Fruit fly (Drosophila melanogaster) whole organism, prepupa: ENCODE data around the gene CG8668.

Experiments
- Blimp-1 ChIP-seq: fragments of 200-800 bp; sonication (Bioruptor generic); optimal IDR thresholded peaks from 3 replicates; lab custom pipeline; 2017; ENCODE audit warnings: missing biosample characterization, missing genetic modification characterization, mild to moderate bottlenecking, moderate library complexity, missing genetic modification reagents
- CG11902 ChIP-seq: fragments of 200-800 bp; sonication (Bioruptor generic); optimal IDR thresholded peaks from 3 replicates; lab custom pipeline; 2016; ENCODE audit warnings: missing biosample characterization, missing genetic modification characterization
- CG1621 ChIP-seq: fragments of 200-800 bp; sonication (Bioruptor generic); optimal IDR thresholded peaks from 3 replicates; lab custom pipeline; 2018; ENCODE audit warnings: missing biosample characterization, mild to moderate bottlenecking, missing genetic modification characterization
- CG32006 ChIP-seq: fragments of 200-800 bp; sonication (Bioruptor generic); optimal IDR thresholded peaks from 3 replicates; lab custom pipeline; 2017; ENCODE audit warnings: missing biosample characterization, mild to moderate bottlenecking, missing genetic modification characterization
- CG34406 ChIP-seq: fragments of 200-800 bp; sonication (Bioruptor generic); optimal IDR thresholded peaks from 3 replicates; lab custom pipeline; 2016; ENCODE audit warnings: missing biosample characterization, missing genetic modification characterization
- Gug ChIP-seq: fragments of 200-800 bp; sonication (Bioruptor generic); IDR thresholded peaks from 2 replicates; pipeline ENCODE4 v1.3.6; 2022; ENCODE audit warnings: missing biosample characterization, missing genetic modification characterization
- Hr38 ChIP-seq: sonication (Bioruptor generic); optimal IDR thresholded peaks from 2 replicates; lab custom pipeline; 2016; ENCODE audit warnings: missing biosample characterization, missing genetic modification characterization
- Sox102F ChIP-seq: fragments of 200-800 bp; sonication (Bioruptor generic); optimal IDR thresholded peaks from 2 replicates; lab custom pipeline; 2016; ENCODE audit warnings: missing biosample characterization, mild to moderate bottlenecking, missing genetic modification characterization
- cyc ChIP-seq: fragments of 200-800 bp; sonication (Bioruptor generic); optimal IDR thresholded peaks from 3 replicates; lab custom pipeline; 2016; ENCODE audit warnings: missing biosample characterization, missing genetic modification characterization
- vri ChIP-seq: fragments of 200-800 bp; sonication (Bioruptor generic); optimal IDR thresholded peaks from 3 replicates; lab custom pipeline; 2016; ENCODE audit warnings: missing biosample characterization, mild to moderate bottlenecking, missing genetic modification characterization

dm6 chr2L:8171544-8171943, 44.7 kb downstream of the CG8668 start:
- TF ChIP-seq CG34406 (GFP tag; lab: Kevin White, UChicago) (no peak), CG32006 (no peak), Gug (GFP tag; lab: Robert Waterston, UW) (no peak), cyc (GFP tag; lab: Kevin White, UChicago) (no peak), vri (no peak), Blimp-1 (GFP tag; lab: Kevin White, UChicago) (no peak), Hr38 (GFP tag; lab: Kevin White, UChicago) (no peak), Sox102F (GFP tag; lab: Kevin White, UChicago) (no peak), CG1621 (tag; lab: Kevin White, UChicago) (no peak), CG11902 (GFP tag; lab: Kevin White, UChicago) (no peak)
